Worm (Caenorhabditis elegans): ENCODE data around the gene taf-11.3.

ce11 chrIII:10481988-10482387, 23.1 kb downstream of the taf-11.3 start, which contains the start of gene D2045.8:
- TF ChIP-seq nhr-237 (tag; optimal IDR thresholded peaks at IDR 0.05) (no peak), ama-1 (optimal IDR thresholded peaks at IDR 0.05) (no peak), aly-2 (tag; optimal IDR thresholded peaks at IDR 0.05) (no peak), nhr-11 (tag; optimal IDR thresholded peaks at IDR 0.05) (no peak), ceh-82 (tag; optimal IDR thresholded peaks at IDR 0.05) (no peak)

All from whole organism, L2 larva.